Worm (Caenorhabditis elegans): ENCODE results near the gene msp-50.

msp-50 gene

DNA sequence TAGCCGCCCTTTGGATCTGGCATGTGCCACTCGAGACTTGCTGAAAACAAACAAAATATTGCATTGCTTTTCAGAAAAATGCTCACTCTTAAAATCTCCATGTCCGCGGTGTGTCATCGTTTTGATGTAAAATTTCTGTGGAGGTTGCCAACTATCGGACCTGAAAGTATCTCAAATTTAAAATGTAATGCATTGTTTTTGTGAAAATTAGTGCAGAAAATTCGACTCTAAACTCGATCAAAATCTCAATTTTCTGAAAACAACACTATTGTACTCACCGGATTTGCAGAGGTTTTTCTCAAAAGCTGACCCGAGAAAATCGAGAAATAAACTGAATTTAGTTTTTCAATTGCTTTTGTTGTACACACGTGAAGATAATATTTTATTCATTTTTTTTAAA is 42.0 kb downstream of the msp-50 start, which contains the start of gene T16D1.1:
Gene T16D1.1, minus strand, starts transcription at position 101 of the 400 bp plus-strand sequence.
- TF ChIP-seq unc-39 (tag; optimal IDR thresholded peaks at IDR 0.05), result no peak
- no peak for TF ChIP-seq lin-13 (GFP tag; optimal IDR thresholded peaks at IDR 0.05)
- TF ChIP-seq aly-2 (tag; optimal IDR thresholded peaks at IDR 0.05), result no peak
- no peak for TF ChIP-seq mdl-1 (tag; optimal IDR thresholded peaks at IDR 0.05)

ce11 chrII:5246791-5247361 is 47.3 kb downstream of the msp-50 start, which contains the start of gene ptr-6:
ptr-6 (minus strand) TSS chrII:5246837.
- peak; percentile 44 for TF ChIP-seq nhr-21 (tag; optimal IDR thresholded peaks at IDR 0.05)
- no peak for TF ChIP-seq blmp-1 (tag; optimal IDR thresholded peaks at IDR 0.05; ENCODE audit: insufficient read depth)
- TF ChIP-seq F13H6.1 (tag; optimal IDR thresholded peaks at IDR 0.05), result no peak
- no peak for TF ChIP-seq Y55F3AM.14 (GFP tag; optimal IDR thresholded peaks at IDR 0.05)
- peak; percentile 66 for TF ChIP-seq sma-9 (GFP tag; optimal IDR thresholded peaks at IDR 0.05)
- no peak for TF ChIP-seq sma-9 (tag; optimal IDR thresholded peaks at IDR 0.05)
- TF ChIP-seq crh-2 (tag; optimal IDR thresholded peaks at IDR 0.05), result peak; percentile 0
- no peak for TF ChIP-seq mab-5 (tag; optimal IDR thresholded peaks at IDR 0.05)
- peak; percentile 31 for TF ChIP-seq sma-3 (GFP tag; optimal IDR thresholded peaks at IDR 0.05)
- TF ChIP-seq nhr-25 (tag; optimal IDR thresholded peaks at IDR 0.05), result peak; percentile 61
- TF ChIP-seq ztf-11 (tag; optimal IDR thresholded peaks at IDR 0.05), result no peak
- TF ChIP-seq nhr-237 (tag; optimal IDR thresholded peaks at IDR 0.05), result no peak
